Fruit fly (Drosophila melanogaster): ENCODE results near the gene CG11927.
A peak's percentile ranks its signal among the peaks of the same experiment; 100 is the strongest.

Gene CG11927

dm6 chr2L:4838494-4839320 lies 8.9 kb upstream of the CG11927 start:
- no peak for TF ChIP-seq Pif1A (GFP tag; optimal IDR thresholded peaks at IDR 0.05)
- no peak for TF ChIP-seq Ets98B (GFP tag; IDR thresholded peaks at IDR 0.05)

dm6 chr2L:4846629-4847125 lies 889 bp upstream of the CG11927 start:
- TF ChIP-seq CG34367 (tag; optimal IDR thresholded peaks at IDR 0.05) (no peak), rn (GFP tag; IDR thresholded peaks at IDR 0.05) (no peak), CG15710 (tag; optimal IDR thresholded peaks at IDR 0.05) (no peak), CG4496 (GFP tag; IDR thresholded peaks at IDR 0.05) (no peak), Ets98B (GFP tag; IDR thresholded peaks at IDR 0.05) (no peak), Pif1A (GFP tag; optimal IDR thresholded peaks at IDR 0.05) (no peak), fd96Ca (GFP tag; IDR thresholded peaks at IDR 0.05) (no peak), CG10348 (GFP tag; IDR thresholded peaks at IDR 0.05) (no peak), D1 (tag; optimal IDR thresholded peaks at IDR 0.05) (no peak), CG8301 (tag; optimal IDR thresholded peaks at IDR 0.05) (no peak), gl (tag; optimal IDR thresholded peaks at IDR 0.05) (no peak), CG32121 (GFP tag; IDR thresholded peaks at IDR 0.05) (no peak), CG13204 (GFP tag; optimal IDR thresholded peaks at IDR 0.05) (no peak), CG12605 (GFP tag; IDR thresholded peaks at IDR 0.05) (no peak), CG9948 (tag; optimal IDR thresholded peaks at IDR 0.05) (no peak), EcR (GFP tag; optimal IDR thresholded peaks at IDR 0.05) (no peak)

- TF ChIP-seq Pif1A (GFP tag; optimal IDR thresholded peaks at IDR 0.05) (no peak), Ets98B (GFP tag; IDR thresholded peaks at IDR 0.05) (peak; percentile 94), CG17806 (tag; optimal IDR thresholded peaks at IDR 0.05) (peak; percentile 94), CG15710 (tag; optimal IDR thresholded peaks at IDR 0.05) (peak; percentile 94), fd96Ca (GFP tag; IDR thresholded peaks at IDR 0.05) (peak; percentile 86), CG8159 (tag; optimal IDR thresholded peaks at IDR 0.05) (peak; percentile 92), rn (GFP tag; IDR thresholded peaks at IDR 0.05) (peak; percentile 95), CG10348 (GFP tag; IDR thresholded peaks at IDR 0.05) (peak; percentile 80), CG34367 (tag; optimal IDR thresholded peaks at IDR 0.05) (peak; percentile 78), D1 (tag; optimal IDR thresholded peaks at IDR 0.05) (no peak), CG8301 (tag; optimal IDR thresholded peaks at IDR 0.05) (peak; percentile 90), CG4496 (GFP tag; IDR thresholded peaks at IDR 0.05) (peak; percentile 96), CG13204 (GFP tag; optimal IDR thresholded peaks at IDR 0.05) (no peak), EcR (GFP tag; optimal IDR thresholded peaks at IDR 0.05) (no peak), CG9948 (tag; optimal IDR thresholded peaks at IDR 0.05) (peak; percentile 91), Snoo (tag; optimal IDR thresholded peaks at IDR 0.05) (peak; percentile 88), CG12605 (GFP tag; IDR thresholded peaks at IDR 0.05) (peak; percentile 83), Pif1B (GFP tag; optimal IDR thresholded peaks at IDR 0.05) (peak; percentile 83), CG14655 (GFP tag; optimal IDR thresholded peaks at IDR 0.05) (peak; percentile 93), CG32121 (GFP tag; IDR thresholded peaks at IDR 0.05) (peak; percentile 97), gl (tag; optimal IDR thresholded peaks at IDR 0.05) (peak; percentile 53)
These were observed 2.8 kb downstream of the CG11927 start, which contains the start of the genes mRpS2 and Mon1 for dm6 chr2L:4850356-4850755. Gene mRpS2, minus strand, starts transcription at chr2L:4850419. Gene Mon1, plus strand, starts transcription at chr2L:4850641.

- TF ChIP-seq CG34367 (tag; optimal IDR thresholded peaks at IDR 0.05) (no peak), fd96Ca (GFP tag; IDR thresholded peaks at IDR 0.05) (0 out of 3 replicates have a peak, but pooled peaks have one; percentile 19)
These were observed 5.1 kb downstream of the CG11927 start, which contains the start of gene smog for dm6 chr2L:4852605-4853102. Gene smog, plus strand, starts transcription at chr2L:4852864.

dm6 chr2L:4854822-4855221 lies 7.3 kb downstream of the CG11927 start:
- TF ChIP-seq CG17806 (tag; optimal IDR thresholded peaks at IDR 0.05) (no peak), CG14655 (GFP tag; optimal IDR thresholded peaks at IDR 0.05) (no peak), Ets98B (GFP tag; IDR thresholded peaks at IDR 0.05) (no peak), CG34367 (tag; optimal IDR thresholded peaks at IDR 0.05) (no peak), CG9948 (tag; optimal IDR thresholded peaks at IDR 0.05) (no peak), D1 (tag; optimal IDR thresholded peaks at IDR 0.05) (no peak), CG4496 (GFP tag; IDR thresholded peaks at IDR 0.05) (no peak), fd96Ca (GFP tag; IDR thresholded peaks at IDR 0.05) (no peak), CG13204 (GFP tag; optimal IDR thresholded peaks at IDR 0.05) (no peak), CG8159 (tag; optimal IDR thresholded peaks at IDR 0.05) (no peak), CG8301 (tag; optimal IDR thresholded peaks at IDR 0.05) (no peak), Pif1B (GFP tag; optimal IDR thresholded peaks at IDR 0.05) (no peak), Pif1A (GFP tag; optimal IDR thresholded peaks at IDR 0.05) (no peak), CG15710 (tag; optimal IDR thresholded peaks at IDR 0.05) (no peak), gl (tag; optimal IDR thresholded peaks at IDR 0.05) (no peak), Snoo (tag; optimal IDR thresholded peaks at IDR 0.05) (no peak)

dm6 chr2L:4856118-4856517 lies 8.6 kb downstream of the CG11927 start:
- no peak for TF ChIP-seq CG13204 (GFP tag; optimal IDR thresholded peaks at IDR 0.05)
- TF ChIP-seq rn (GFP tag; IDR thresholded peaks at IDR 0.05), result no peak
- TF ChIP-seq Ets98B (GFP tag; IDR thresholded peaks at IDR 0.05), result no peak
- TF ChIP-seq CG8301 (tag; optimal IDR thresholded peaks at IDR 0.05), result no peak
- no peak for TF ChIP-seq Pif1A (GFP tag; optimal IDR thresholded peaks at IDR 0.05)
- TF ChIP-seq EcR (GFP tag; optimal IDR thresholded peaks at IDR 0.05), result no peak
- peak; percentile 49 for TF ChIP-seq CG9948 (tag; optimal IDR thresholded peaks at IDR 0.05)
- TF ChIP-seq CG34367 (tag; optimal IDR thresholded peaks at IDR 0.05), result no peak
- no peak for TF ChIP-seq gl (tag; optimal IDR thresholded peaks at IDR 0.05)
- TF ChIP-seq CG12605 (GFP tag; IDR thresholded peaks at IDR 0.05), result no peak
- TF ChIP-seq Pif1B (GFP tag; optimal IDR thresholded peaks at IDR 0.05), result no peak
- TF ChIP-seq CG17806 (tag; optimal IDR thresholded peaks at IDR 0.05), result peak; percentile 34
- TF ChIP-seq CG8159 (tag; optimal IDR thresholded peaks at IDR 0.05), result peak; percentile 60
- peak; percentile 19 for TF ChIP-seq CG14655 (GFP tag; optimal IDR thresholded peaks at IDR 0.05)
- TF ChIP-seq D1 (tag; optimal IDR thresholded peaks at IDR 0.05), result no peak
- no peak for TF ChIP-seq CG32121 (GFP tag; IDR thresholded peaks at IDR 0.05)
- TF ChIP-seq Snoo (tag; optimal IDR thresholded peaks at IDR 0.05), result no peak
- no peak for TF ChIP-seq fd96Ca (GFP tag; IDR thresholded peaks at IDR 0.05)
- no peak; the same call in 2 of the 3 replicates for TF ChIP-seq CG4496 (GFP tag; IDR thresholded peaks at IDR 0.05)
- no peak for TF ChIP-seq CG10348 (GFP tag; IDR thresholded peaks at IDR 0.05)
- peak; percentile 15 for TF ChIP-seq CG15710 (tag; optimal IDR thresholded peaks at IDR 0.05)

Measured in whole organism, pupa.